Worm (Caenorhabditis elegans) whole organism, early embryonic: ENCODE results near the gene T28A11.18.

ENCODE experiments used
- F13C5.2 ChIP-seq: sonication (generic microtip); optimal IDR thresholded peaks from 2 replicates; lab custom pipeline; 2017; ENCODE audit warnings: mild to moderate bottlenecking, missing genetic modification characterization, inconsistent platforms, missing compliant biosample characterization
- ama-1 ChIP-seq: fragments of 150-350 bp; optimal IDR thresholded peaks from 2 replicates; lab custom pipeline; 2014
- ceh-36 ChIP-seq: sonication (generic microtip); optimal IDR thresholded peaks from 2 replicates; lab custom pipeline; 2016; ENCODE audit warnings: missing genetic modification characterization, inconsistent platforms, missing compliant biosample characterization
- ets-7 ChIP-seq: sonication (generic microtip); optimal IDR thresholded peaks from 2 replicates; lab custom pipeline; 2016; ENCODE audit warnings: missing genotype, missing genetic modification characterization, missing compliant biosample characterization
- hmbx-1 ChIP-seq: sonication (generic microtip); optimal IDR thresholded peaks from 2 replicates; lab custom pipeline; 2016; ENCODE audit warnings: mild to moderate bottlenecking, missing genetic modification characterization, missing compliant biosample characterization
- hmg-4 ChIP-seq: fragments of 200-800 bp; sonication (Bioruptor generic); optimal IDR thresholded peaks from 2 replicates; lab custom pipeline; 2018; ENCODE audit warnings: mild to moderate bottlenecking, missing genetic modification characterization, missing compliant biosample characterization
- hnd-1 ChIP-seq: sonication (generic microtip); optimal IDR thresholded peaks from 2 replicates; lab custom pipeline; 2016; ENCODE audit warnings: missing genetic modification characterization, missing compliant biosample characterization
- tbx-11 ChIP-seq: fragments of 200-800 bp; sonication (Bioruptor generic); IDR thresholded peaks from 2 replicates; pipeline ENCODE4 v1.3.6; 2022; ENCODE audit warnings: missing genetic modification characterization, missing compliant biosample characterization
- tra-4 ChIP-seq: sonication (generic microtip); optimal IDR thresholded peaks from 2 replicates; lab custom pipeline; 2017; ENCODE audit warnings: missing genetic modification characterization, missing compliant biosample characterization

DNA sequence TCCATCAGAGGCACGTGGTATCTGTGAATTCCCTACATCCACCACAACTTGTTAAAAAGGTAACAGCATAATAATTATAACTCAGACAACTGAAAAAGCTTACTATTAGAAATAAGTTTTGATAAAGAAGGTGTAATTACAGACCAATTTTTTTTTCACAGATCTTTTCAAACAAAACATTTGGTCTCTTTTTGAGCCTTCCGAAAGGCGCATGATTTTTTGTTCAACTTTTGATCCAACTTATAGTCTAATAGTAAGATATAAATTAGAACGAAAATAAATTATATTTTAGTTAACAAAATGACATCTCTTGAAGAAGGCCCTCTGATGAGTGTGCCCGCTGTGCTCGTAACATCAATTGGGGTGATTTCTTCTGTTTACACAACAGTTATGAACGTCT lies 40.3 kb upstream of the T28A11.18 start, which contains the start of gene srbc-3:
- TF ChIP-seq ceh-36 (no peak), ama-1 (lab: Kevin White, UChicago) (no peak), tra-4 (no peak), hnd-1 (no peak), hmbx-1 (tag; lab: Kevin White, UChicago) (no peak), ets-7 (tag; lab: Kevin White, UChicago) (no peak), F13C5.2 (no peak), hmg-4 (GFP tag; lab: Kevin White, UChicago) (no peak), tbx-11 (GFP tag; lab: Robert Waterston, UW) (no peak)
